Fruit fly (Drosophila melanogaster): ENCODE results near the gene CG14357.

- no peak for TF ChIP-seq eg (GFP tag; IDR thresholded peaks at IDR 0.05)
- TF ChIP-seq Met (GFP tag; optimal IDR thresholded peaks at IDR 0.05): no peak
- no peak for TF ChIP-seq pdm3 (GFP tag; optimal IDR thresholded peaks at IDR 0.05)
- TF ChIP-seq vri (GFP tag; optimal IDR thresholded peaks at IDR 0.05): no peak
- TF ChIP-seq CG6854 (GFP tag; optimal IDR thresholded peaks at IDR 0.05): no peak
- TF ChIP-seq dac (GFP tag; optimal IDR thresholded peaks at IDR 0.05): no peak
- no peak for TF ChIP-seq Lpt (GFP tag; optimal IDR thresholded peaks at IDR 0.05)
- TF ChIP-seq Sox14 (GFP tag; optimal IDR thresholded peaks at IDR 0.05): no peak
- TF ChIP-seq Blimp-1 (GFP tag; optimal IDR thresholded peaks at IDR 0.05): no peak
- TF ChIP-seq salr (GFP tag; optimal IDR thresholded peaks at IDR 0.05): no peak
- TF ChIP-seq CG11902 (GFP tag; optimal IDR thresholded peaks at IDR 0.05): no peak
- no peak for TF ChIP-seq CG7368 (GFP tag; optimal IDR thresholded peaks at IDR 0.05)
- TF ChIP-seq CG9139 (GFP tag; optimal IDR thresholded peaks at IDR 0.05): no peak
- TF ChIP-seq cyc (GFP tag; optimal IDR thresholded peaks at IDR 0.05): no peak
Observed at dm6 chr3R:14097980-14098379, 14.0 kb downstream of the CG14357 start, which contains the start of gene CG9920.

All from whole organism, prepupa.